Worm (Caenorhabditis elegans) whole organism, L3 larva: ENCODE results near the gene T05B4.13.

Source experiments
- ama-1 ChIP-seq: fragments of 150-350 bp; optimal IDR thresholded peaks from 2 replicates; lab custom pipeline; 2018
- daf-12 ChIP-seq: fragments of 150-350 bp; optimal IDR thresholded peaks from 2 replicates; lab custom pipeline; 2014; ENCODE audit warnings: missing biosample characterization, missing genetic modification reagents, missing genetic modification characterization
- fkh-10 ChIP-seq: sonication (generic microtip); optimal IDR thresholded peaks from 2 replicates; lab custom pipeline; 2017; ENCODE audit warnings: missing biosample characterization, missing genetic modification reagents, missing genetic modification characterization
- jun-1 ChIP-seq: fragments of 150-350 bp; optimal IDR thresholded peaks from 2 replicates; lab custom pipeline; 2014; ENCODE audit warnings: missing biosample characterization, missing genetic modification reagents, missing genetic modification characterization
- nhr-12 ChIP-seq: fragments of 150-350 bp; optimal IDR thresholded peaks from 2 replicates; lab custom pipeline; 2014; ENCODE audit warnings: missing biosample characterization, missing genetic modification characterization
- nhr-76 ChIP-seq: fragments of 150-350 bp; sonication (generic microtip); optimal IDR thresholded peaks from 5 replicates; lab custom pipeline; 2014; ENCODE audit warnings: missing biosample characterization, missing genetic modification characterization
- pqm-1 ChIP-seq: fragments of 150-350 bp; optimal IDR thresholded peaks from 2 replicates; lab custom pipeline; 2017; ENCODE audit warnings: missing biosample characterization, missing genetic modification characterization, inconsistent platforms
- unc-62 ChIP-seq: fragments of 150-350 bp; sonication (generic microtip); optimal IDR thresholded peaks from 4 replicates; lab custom pipeline; 2014; ENCODE audit warnings: missing biosample characterization, missing genetic modification reagents, missing genetic modification characterization

DNA sequence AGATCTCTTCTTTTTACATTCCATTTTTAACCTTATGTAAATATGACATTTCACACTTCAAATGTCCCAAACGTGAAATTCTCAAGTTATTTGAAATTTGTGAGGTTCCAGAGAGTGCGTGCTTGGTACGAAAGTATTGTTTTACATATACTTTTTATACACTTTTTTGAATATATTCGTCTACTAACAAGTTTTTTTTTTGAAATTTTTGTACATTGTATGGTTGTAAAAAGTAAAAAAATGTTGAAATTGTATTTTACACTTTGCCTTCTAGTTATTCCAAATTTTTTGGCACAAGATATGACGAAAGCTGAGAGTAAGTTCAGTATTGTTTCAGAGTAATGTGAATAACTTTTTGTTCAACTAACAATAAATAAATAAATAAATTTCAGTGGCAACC, 7.4 kb upstream of the T05B4.13 start, which contains the start of gene lgc-1:
- TF ChIP-seq unc-62 (GFP tag; lab: Kevin White, UChicago) = no peak
- no peak for TF ChIP-seq pqm-1 (tag; lab: Kevin White, UChicago)
- TF ChIP-seq jun-1 (tag; lab: Kevin White, UChicago) = no peak
- no peak for TF ChIP-seq fkh-10 (GFP tag; lab: Kevin White, UChicago)
- no peak for TF ChIP-seq ama-1 (lab: Kevin White, UChicago)
- TF ChIP-seq nhr-12 (tag; lab: Kevin White, UChicago) = no peak
- no peak for TF ChIP-seq daf-12 (tag; lab: Kevin White, UChicago)
- no peak for TF ChIP-seq nhr-76 (tag; lab: Kevin White, UChicago)
